Worm (Caenorhabditis elegans): ENCODE results near the gene C49C3.15.

The C49C3.15 gene

ce11 chrIV:17342179-17342578 lies 8.1 kb downstream of the C49C3.15 start, which contains the start of gene C49C3.9:
Gene C49C3.9 (minus strand): TSS chrIV:17342314.
- peak; percentile 92 for TF ChIP-seq elt-2 (tag; optimal IDR thresholded peaks at IDR 0.05)
- no peak for TF ChIP-seq ztf-11 (tag; optimal IDR thresholded peaks at IDR 0.05)
- peak; percentile 85 for TF ChIP-seq pqm-1 (tag; optimal IDR thresholded peaks at IDR 0.05)
- TF ChIP-seq aly-2 (tag; optimal IDR thresholded peaks at IDR 0.05), result no peak

DNA sequence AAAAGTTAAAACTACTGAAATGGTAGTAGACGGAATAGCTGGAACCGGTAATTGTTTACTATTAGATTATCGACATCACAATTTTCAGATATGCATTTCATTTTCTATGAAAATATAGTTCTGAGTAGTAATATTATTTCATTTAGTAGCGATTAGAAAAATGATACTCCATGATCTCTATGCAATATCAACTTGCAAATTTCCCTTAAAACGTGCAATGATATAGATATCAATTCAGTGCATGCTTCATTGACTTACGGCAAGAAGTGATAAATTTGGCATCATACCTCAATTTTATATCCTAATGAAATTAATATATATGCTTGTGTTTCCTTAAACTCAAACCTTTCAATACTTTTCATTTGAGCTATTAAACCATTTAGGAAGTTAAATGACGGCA lies 8.6 kb downstream of the C49C3.15 start, which contains the start of gene C49C3.21:
Gene C49C3.21, plus strand, starts transcription at position 301 of the 400 bp plus-strand sequence.
- no peak for TF ChIP-seq ceh-9 (tag; optimal IDR thresholded peaks at IDR 0.05)
- TF ChIP-seq lsy-12 (tag; optimal IDR thresholded peaks at IDR 0.05), result no peak
- no peak for TF ChIP-seq sea-2 (GFP tag; optimal IDR thresholded peaks at IDR 0.05)
- TF ChIP-seq egl-5 (tag; optimal IDR thresholded peaks at IDR 0.05), result no peak
- TF ChIP-seq nhr-237 (tag; optimal IDR thresholded peaks at IDR 0.05), result no peak
- TF ChIP-seq snpc-4 (tag; optimal IDR thresholded peaks at IDR 0.05), result no peak
- TF ChIP-seq nhr-11 (tag; optimal IDR thresholded peaks at IDR 0.05), result no peak
- no peak for TF ChIP-seq lin-15B (tag; optimal IDR thresholded peaks at IDR 0.05)
- TF ChIP-seq hmg-11 (tag; optimal IDR thresholded peaks at IDR 0.05), result no peak
- TF ChIP-seq fkh-2 (tag; optimal IDR thresholded peaks at IDR 0.05), result no peak
- TF ChIP-seq nfya-1 (tag; optimal IDR thresholded peaks at IDR 0.05; ENCODE audit: insufficient read depth), result no peak
- no peak for TF ChIP-seq nhr-43 (tag; optimal IDR thresholded peaks at IDR 0.05; ENCODE audit: poor library complexity, severe bottlenecking)
- no peak for TF ChIP-seq nhr-77 (tag; optimal IDR thresholded peaks at IDR 0.05)
- no peak for TF ChIP-seq pha-4 (tag; optimal IDR thresholded peaks at IDR 0.05)
- no peak for TF ChIP-seq mml-1 (tag; optimal IDR thresholded peaks at IDR 0.05)
- TF ChIP-seq nhr-25 (tag; optimal IDR thresholded peaks at IDR 0.05), result no peak
- no peak for TF ChIP-seq unc-39 (tag; optimal IDR thresholded peaks at IDR 0.05)
- TF ChIP-seq ceh-28 (tag; optimal IDR thresholded peaks at IDR 0.05), result no peak

ce11 chrIV:17343482-17343881 lies 9.5 kb downstream of the C49C3.15 start, which contains the start of gene C49C3.11:
Gene C49C3.11 (plus strand): TSS chrIV:17343782.
- TF ChIP-seq tbx-2 (tag; optimal IDR thresholded peaks at IDR 0.05) (no peak), mml-1 (tag; optimal IDR thresholded peaks at IDR 0.05) (no peak), nhr-76 (tag; optimal IDR thresholded peaks at IDR 0.05) (no peak), elt-1 (tag; optimal IDR thresholded peaks at IDR 0.05) (no peak), ztf-11 (tag; optimal IDR thresholded peaks at IDR 0.05) (no peak), nhr-67 (tag; optimal IDR thresholded peaks at IDR 0.05) (no peak), nhr-237 (tag; optimal IDR thresholded peaks at IDR 0.05) (no peak), hmg-11 (tag; optimal IDR thresholded peaks at IDR 0.05) (no peak), nhr-12 (tag; optimal IDR thresholded peaks at IDR 0.05) (no peak), nhr-77 (tag; optimal IDR thresholded peaks at IDR 0.05) (no peak), ceh-28 (tag; optimal IDR thresholded peaks at IDR 0.05) (no peak), ztf-4 (tag; optimal IDR thresholded peaks at IDR 0.05) (no peak), ceh-16 (tag; optimal IDR thresholded peaks at IDR 0.05) (no peak), aly-2 (tag; optimal IDR thresholded peaks at IDR 0.05) (no peak), nhr-28 (tag; optimal IDR thresholded peaks at IDR 0.05) (no peak), lin-39 (tag; optimal IDR thresholded peaks at IDR 0.05) (no peak), ceh-82 (tag; optimal IDR thresholded peaks at IDR 0.05) (no peak)

ce11 chrIV:17346599-17347218 lies 12.7 kb downstream of the C49C3.15 start, which contains the start of the genes clec-197 and clec-198:
Gene clec-197 (minus strand): TSS chrIV:17346699.
Gene clec-198 (plus strand): TSS chrIV:17347168.
- TF ChIP-seq jun-1 (tag; optimal IDR thresholded peaks at IDR 0.05) (no peak), fkh-2 (tag; optimal IDR thresholded peaks at IDR 0.05) (no peak), zag-1 (tag; optimal IDR thresholded peaks at IDR 0.05) (no peak), ceh-28 (tag; optimal IDR thresholded peaks at IDR 0.05) (no peak), ZK546.5 (tag; optimal IDR thresholded peaks at IDR 0.05) (no peak), nhr-11 (tag; optimal IDR thresholded peaks at IDR 0.05) (no peak), mml-1 (tag; optimal IDR thresholded peaks at IDR 0.05) (no peak), skn-1 (tag; optimal IDR thresholded peaks at IDR 0.05) (no peak), nhr-237 (tag; optimal IDR thresholded peaks at IDR 0.05) (no peak), ceh-82 (tag; optimal IDR thresholded peaks at IDR 0.05) (no peak), nhr-67 (tag; optimal IDR thresholded peaks at IDR 0.05) (no peak), lin-15B (tag; optimal IDR thresholded peaks at IDR 0.05) (no peak)

All from whole organism, L3 larva.